Fruit fly (Drosophila melanogaster) whole organism, prepupa: ENCODE results near the gene GluProRS.

Source experiments
- Blimp-1 ChIP-seq: fragments of 200-800 bp; sonication (Bioruptor generic); optimal IDR thresholded peaks from 3 replicates; lab custom pipeline; 2017; ENCODE audit warnings: missing biosample characterization, missing genetic modification characterization, mild to moderate bottlenecking, moderate library complexity, missing genetic modification reagents
- CG10669 ChIP-seq: fragments of 200-800 bp; sonication (Bioruptor generic); optimal IDR thresholded peaks from 3 replicates; lab custom pipeline; 2018; ENCODE audit warnings: missing biosample characterization, mild to moderate bottlenecking, missing genetic modification characterization, moderate library complexity
- CG11762 ChIP-seq: fragments of 200-800 bp; sonication (Bioruptor generic); optimal IDR thresholded peaks from 3 replicates; lab custom pipeline; 2016; ENCODE audit warnings: missing biosample characterization, missing genetic modification characterization; ENCODE audit not compliant: insufficient read depth
- CG11902 ChIP-seq: fragments of 200-800 bp; sonication (Bioruptor generic); optimal IDR thresholded peaks from 3 replicates; lab custom pipeline; 2016; ENCODE audit warnings: missing biosample characterization, missing genetic modification characterization
- CG15336 ChIP-seq: fragments of 200-800 bp; sonication (Bioruptor generic); IDR thresholded peaks from 2 replicates; pipeline ENCODE4 v1.3.6; 2022; ENCODE audit warnings: missing biosample characterization, missing genetic modification characterization
- CG1621 ChIP-seq: fragments of 200-800 bp; sonication (Bioruptor generic); optimal IDR thresholded peaks from 3 replicates; lab custom pipeline; 2018; ENCODE audit warnings: missing biosample characterization, mild to moderate bottlenecking, missing genetic modification characterization
- CG16779 ChIP-seq: fragments of 200-800 bp; sonication (Bioruptor generic); optimal IDR thresholded peaks from 3 replicates; lab custom pipeline; 2017; ENCODE audit warnings: missing biosample characterization, mild to moderate bottlenecking, missing genetic modification characterization
- CG3032 ChIP-seq: fragments of 200-800 bp; optimal IDR thresholded peaks from 2 replicates; lab custom pipeline; 2019; ENCODE audit warnings: missing biosample characterization, mild to moderate bottlenecking, missing genetic modification characterization, moderate library complexity
- CG32006 ChIP-seq: fragments of 200-800 bp; sonication (Bioruptor generic); optimal IDR thresholded peaks from 3 replicates; lab custom pipeline; 2017; ENCODE audit warnings: missing biosample characterization, mild to moderate bottlenecking, missing genetic modification characterization
- CG3919 ChIP-seq: fragments of 200-800 bp; sonication (Bioruptor generic); optimal IDR thresholded peaks from 3 replicates; lab custom pipeline; 2016; ENCODE audit warnings: missing biosample characterization, missing genetic modification characterization
- CG4318 ChIP-seq: fragments of 200-800 bp; sonication (Bioruptor generic); optimal IDR thresholded peaks from 3 replicates; lab custom pipeline; 2017; ENCODE audit warnings: missing biosample characterization, mild to moderate bottlenecking, missing genetic modification characterization
- CG6163 ChIP-seq: fragments of 200-800 bp; sonication (Bioruptor generic); IDR thresholded peaks from 3 replicates; pipeline ENCODE4 v1.3.6; 2022; ENCODE audit warnings: missing biosample characterization, missing genetic modification characterization
- CG6276 ChIP-seq: fragments of 200-800 bp; sonication (Bioruptor generic); optimal IDR thresholded peaks from 2 replicates; lab custom pipeline; 2017; ENCODE audit warnings: missing biosample characterization, mild to moderate bottlenecking, missing genetic modification characterization
- CG6792 ChIP-seq: fragments of 200-800 bp; sonication (Bioruptor generic); optimal IDR thresholded peaks from 3 replicates; lab custom pipeline; 2016; ENCODE audit warnings: missing biosample characterization, missing genetic modification characterization
- CG6854 ChIP-seq: fragments of 200-800 bp; sonication (Bioruptor generic); optimal IDR thresholded peaks from 2 replicates; lab custom pipeline; 2017; ENCODE audit warnings: missing biosample characterization, mild to moderate bottlenecking, missing genetic modification characterization
- CG8119 ChIP-seq: fragments of 200-800 bp; sonication (Bioruptor generic); IDR thresholded peaks from 3 replicates; pipeline ENCODE4 v1.3.6; 2022; ENCODE audit warnings: missing biosample characterization, missing genetic modification characterization
- CG8632 ChIP-seq: fragments of 200-800 bp; sonication (Bioruptor generic); optimal IDR thresholded peaks from 3 replicates; lab custom pipeline; 2016; ENCODE audit warnings: missing biosample characterization, missing genetic modification characterization
- Eip75B ChIP-seq: fragments of 200-800 bp; sonication (Bioruptor generic); optimal IDR thresholded peaks from 3 replicates; lab custom pipeline; 2016; ENCODE audit warnings: missing biosample characterization, missing genetic modification characterization
- Eip78C ChIP-seq: fragments of 200-800 bp; sonication (Bioruptor generic); peaks from one replicate; lab custom pipeline; 2016; ENCODE audit warnings: missing biosample characterization, missing genetic modification characterization
- Ets21C ChIP-seq: fragments of 200-800 bp; sonication (Bioruptor generic); optimal IDR thresholded peaks from 3 replicates; lab custom pipeline; 2016; ENCODE audit warnings: missing biosample characterization, missing genetic modification characterization
- Gug ChIP-seq: fragments of 200-800 bp; sonication (Bioruptor generic); IDR thresholded peaks from 2 replicates; pipeline ENCODE4 v1.3.6; 2022; ENCODE audit warnings: missing biosample characterization, missing genetic modification characterization
- Hr38 ChIP-seq: sonication (Bioruptor generic); optimal IDR thresholded peaks from 2 replicates; lab custom pipeline; 2016; ENCODE audit warnings: missing biosample characterization, missing genetic modification characterization
- Hr39 ChIP-seq: fragments of 200-800 bp; sonication (Bioruptor generic); optimal IDR thresholded peaks from 2 replicates; lab custom pipeline; 2016; ENCODE audit warnings: missing biosample characterization, missing genetic modification characterization
- Hr4 ChIP-seq: fragments of 200-800 bp; sonication (Bioruptor generic); optimal IDR thresholded peaks from 3 replicates; lab custom pipeline; 2016; ENCODE audit warnings: missing biosample characterization, missing genetic modification characterization
- Lpt ChIP-seq: fragments of 200-800 bp; sonication (Bioruptor generic); optimal IDR thresholded peaks from 3 replicates; lab custom pipeline; 2016; ENCODE audit warnings: missing biosample characterization, missing genetic modification characterization
- Met ChIP-seq: fragments of 200-800 bp; sonication (Bioruptor generic); optimal IDR thresholded peaks from 3 replicates; lab custom pipeline; 2016; ENCODE audit warnings: missing biosample characterization, missing genetic modification characterization
- OdsH ChIP-seq: fragments of 200-800 bp; sonication (Bioruptor generic); optimal IDR thresholded peaks from 3 replicates; lab custom pipeline; 2016; ENCODE audit warnings: missing biosample characterization, missing genetic modification characterization
- Smox ChIP-seq: fragments of 200-800 bp; sonication (Bioruptor generic); optimal IDR thresholded peaks from 3 replicates; lab custom pipeline; 2016; ENCODE audit warnings: missing biosample characterization, missing genetic modification characterization
- Sox102F ChIP-seq: fragments of 200-800 bp; sonication (Bioruptor generic); optimal IDR thresholded peaks from 2 replicates; lab custom pipeline; 2016; ENCODE audit warnings: missing biosample characterization, mild to moderate bottlenecking, missing genetic modification characterization
- Sox14 ChIP-seq: fragments of 200-800 bp; sonication (Bioruptor generic); optimal IDR thresholded peaks from 3 replicates; lab custom pipeline; 2016; ENCODE audit warnings: missing biosample characterization, missing genetic modification characterization
- dsx ChIP-seq: fragments of 200-800 bp; optimal IDR thresholded peaks from 3 replicates; lab custom pipeline; 2019; ENCODE audit warnings: missing biosample characterization, mild to moderate bottlenecking, missing genetic modification characterization, moderate library complexity; ENCODE audit not compliant: poor library complexity, severe bottlenecking
- eg ChIP-seq: fragments of 200-800 bp; sonication (Bioruptor generic); IDR thresholded peaks from 3 replicates; pipeline ENCODE4 v1.3.6; 2022; ENCODE audit warnings: missing biosample characterization, missing genetic modification characterization
- esn ChIP-seq: fragments of 200-800 bp; sonication (Bioruptor generic); optimal IDR thresholded peaks from 2 replicates; lab custom pipeline; 2016; ENCODE audit warnings: missing biosample characterization, mild to moderate bottlenecking, missing genetic modification characterization, moderate library complexity
- lz ChIP-seq: fragments of 200-800 bp; sonication (Bioruptor generic); optimal IDR thresholded peaks from 3 replicates; lab custom pipeline; 2016; ENCODE audit warnings: missing biosample characterization, missing genetic modification characterization
- net ChIP-seq: fragments of 200-800 bp; sonication (Bioruptor generic); optimal IDR thresholded peaks from 3 replicates; lab custom pipeline; 2016; ENCODE audit warnings: missing biosample characterization, missing genetic modification characterization
- pdm3 ChIP-seq: fragments of 200-800 bp; sonication (Bioruptor generic); optimal IDR thresholded peaks from 3 replicates; lab custom pipeline; 2016; ENCODE audit warnings: missing biosample characterization, missing genetic modification characterization
- salr ChIP-seq, 2 experiments: fragments of 200-800 bp; sonication (Bioruptor generic); optimal IDR thresholded peaks; 3 replicates each; lab custom pipeline; 2016 to 2018; ENCODE audit warnings: missing biosample characterization in 2 of 2, missing genetic modification characterization in 2 of 2, mild to moderate bottlenecking in 1 of 2
- spab ChIP-seq: fragments of 200-800 bp; sonication (Bioruptor generic); optimal IDR thresholded peaks from 2 replicates; lab custom pipeline; 2017; ENCODE audit warnings: missing biosample characterization, mild to moderate bottlenecking, missing genetic modification characterization, missing genetic modification reagents
- ss ChIP-seq, 2 experiments: fragments of 200-800 bp; sonication (Bioruptor generic); optimal IDR thresholded peaks; 2 replicates in 1 of 2; 3 replicates in 1 of 2; lab custom pipeline; 2017 to 2018; ENCODE audit warnings: mild to moderate bottlenecking in 2 of 2, missing biosample characterization in 2 of 2, missing genetic modification characterization in 2 of 2, moderate library complexity in 1 of 2
- svp ChIP-seq: fragments of 200-800 bp; sonication (Bioruptor generic); peaks from one replicate; lab custom pipeline; 2016; ENCODE audit warnings: missing biosample characterization, missing genetic modification characterization
- topi ChIP-seq: fragments of 200-800 bp; sonication (Bioruptor generic); optimal IDR thresholded peaks from 3 replicates; lab custom pipeline; 2016; ENCODE audit warnings: missing biosample characterization, missing genetic modification characterization
- vri ChIP-seq: fragments of 200-800 bp; sonication (Bioruptor generic); optimal IDR thresholded peaks from 3 replicates; lab custom pipeline; 2016; ENCODE audit warnings: missing biosample characterization, mild to moderate bottlenecking, missing genetic modification characterization

GluProRS gene

dm6 chr3R:23962781-23963222 lies 4.6 kb upstream of the GluProRS start, which contains the start of gene CG31140 (continued):
- no peak for TF ChIP-seq OdsH (GFP tag; lab: Kevin White, UChicago)

- TF ChIP-seq Hr39 (GFP tag; lab: Kevin White, UChicago) (no peak), Hr38 (GFP tag; lab: Kevin White, UChicago) (no peak), Ets21C (no peak), CG4318 (GFP tag; lab: Kevin White, UChicago) (no peak), vri (no peak), CG8632 (GFP tag; lab: Kevin White, UChicago) (no peak), Gug (GFP tag; lab: Robert Waterston, UW) (no peak), Lpt (GFP tag; lab: Kevin White, UChicago) (no peak)
These were observed 2.7 kb upstream of the GluProRS start for dm6 chr3R:23960865-23961264.

dm6 chr3R:23955380-23955779 lies 2.8 kb downstream of the GluProRS start:
- TF ChIP-seq salr (GFP tag; optimal IDR thresholded peaks at IDR 0.05; lab: Kevin White, UChicago), result no peak
- TF ChIP-seq CG10669, result no peak
- TF ChIP-seq CG3919 (GFP tag; lab: Kevin White, UChicago), result peak; percentile 41
- peak; percentile 90 for TF ChIP-seq Blimp-1 (GFP tag; lab: Kevin White, UChicago)
- peak; percentile 20 for TF ChIP-seq Lpt (GFP tag; lab: Kevin White, UChicago)
- TF ChIP-seq CG6854, result peak; percentile 56
- peak; percentile 17 for TF ChIP-seq Sox102F (GFP tag; lab: Kevin White, UChicago)
- peak; percentile 29; the same call in 1 of the 3 replicates for TF ChIP-seq CG8119 (GFP tag; lab: Robert Waterston, UW)
- peak; percentile 46 for TF ChIP-seq svp (GFP tag; lab: Kevin White, UChicago)
- TF ChIP-seq Gug (GFP tag; lab: Robert Waterston, UW), result no peak
- TF ChIP-seq esn, result peak; percentile 23
- no peak for TF ChIP-seq Smox
- peak; percentile 21 for TF ChIP-seq topi (GFP tag; lab: Kevin White, UChicago)
- no peak for TF ChIP-seq CG11902
- TF ChIP-seq ss (GFP tag; optimal IDR thresholded peaks at IDR 0.05; lab: Kevin White, UChicago), result peak in 1 of 2 experiments; percentile 24
- no peak for TF ChIP-seq CG4318 (GFP tag; lab: Kevin White, UChicago)
- TF ChIP-seq CG6163 (GFP tag; lab: Robert Waterston, UW), result peak; percentile 41; the same call in 1 of the 3 replicates
- TF ChIP-seq Hr4 (GFP tag; lab: Kevin White, UChicago), result no peak
- TF ChIP-seq Eip78C (GFP tag; lab: Kevin White, UChicago), result peak; percentile 81
- peak; percentile 57 for TF ChIP-seq dsx
- peak; percentile 30 for TF ChIP-seq Eip75B (GFP tag; lab: Kevin White, UChicago)
- TF ChIP-seq CG11762 (GFP tag; lab: Kevin White, UChicago), result no peak
- TF ChIP-seq eg (GFP tag; lab: Robert Waterston, UW), result peak; percentile 17; the same call in 1 of the 3 replicates
- TF ChIP-seq CG15336, result peak; percentile 55; the same call in 1 of the 2 replicates

dm6 chr3R:23948466-23949413 lies 9.5 kb downstream of the GluProRS start:
- no peak for TF ChIP-seq Hr38 (GFP tag; lab: Kevin White, UChicago)
- TF ChIP-seq CG8632 (GFP tag; lab: Kevin White, UChicago), result peak; percentile 94
- TF ChIP-seq CG6854, result peak; percentile 81
- TF ChIP-seq CG6276 (GFP tag; lab: Kevin White, UChicago), result peak; percentile 89
- TF ChIP-seq CG1621 (tag; lab: Kevin White, UChicago), result peak; percentile 73
- peak; percentile 94 for TF ChIP-seq CG11902
- peak; percentile 78 for TF ChIP-seq eg (GFP tag; lab: Robert Waterston, UW)
- peak; percentile 91 for TF ChIP-seq CG16779 (tag; lab: Kevin White, UChicago)
- TF ChIP-seq spab (GFP tag; lab: Kevin White, UChicago), result peak; percentile 97
- TF ChIP-seq CG11762 (GFP tag; lab: Kevin White, UChicago), result peak; percentile 93
- peak; percentile 93 for TF ChIP-seq CG8119 (GFP tag; lab: Robert Waterston, UW)
- peak; percentile 97 for TF ChIP-seq esn
- peak; percentile 89 for TF ChIP-seq CG32006 (GFP tag; lab: Kevin White, UChicago)
- TF ChIP-seq pdm3, result peak; percentile 96
- peak; percentile 98 for TF ChIP-seq CG3032 (tag; lab: Kevin White, UChicago)
- peak; percentile 89 for TF ChIP-seq CG15336
- peak; percentile 91 for TF ChIP-seq Ets21C
- TF ChIP-seq Sox14 (GFP tag; lab: Kevin White, UChicago), result peak; percentile 96
- TF ChIP-seq net (GFP tag; lab: Kevin White, UChicago), result peak; percentile 92
- peak; percentile 95 for TF ChIP-seq lz (GFP tag; lab: Kevin White, UChicago)
- TF ChIP-seq CG6792, result peak; percentile 94
- TF ChIP-seq OdsH (GFP tag; lab: Kevin White, UChicago), result peak; percentile 94
- peak; percentile 96 for TF ChIP-seq Met (GFP tag; lab: Kevin White, UChicago)
